Worm (Caenorhabditis elegans): ENCODE data around the gene C33F10.12.

- no peak for TF ChIP-seq med-1 (GFP tag; optimal IDR thresholded peaks at IDR 0.05; ENCODE audit: insufficient read depth)
- TF ChIP-seq flt-1 (GFP tag; IDR thresholded peaks at IDR 0.05) = no peak
- TF ChIP-seq cog-1 (tag; optimal IDR thresholded peaks at IDR 0.05) = no peak
- TF ChIP-seq ref-1 (GFP tag; conservative IDR thresholded peaks at IDR 0.05) = no peak
- no peak for TF ChIP-seq klf-2 (GFP tag; conservative IDR thresholded peaks at IDR 0.05)
Measured at ce11 chrII:4884403-4884802, 46.8 kb upstream of the C33F10.12 start.
